Worm (Caenorhabditis elegans): Measurements from ENCODE around the gene Y45F10D.15.

ce11 chrIV:13826363-13826762 lies 5.6 kb upstream of the Y45F10D.15 start:
- TF ChIP-seq aptf-2 (GFP tag; conservative IDR thresholded peaks at IDR 0.05) = no peak
- no peak for TF ChIP-seq D2030.7 (GFP tag; IDR thresholded peaks at IDR 0.05)
- TF ChIP-seq B0035.1 (tag; optimal IDR thresholded peaks at IDR 0.05) = no peak
